Worm (Caenorhabditis elegans) whole organism, late embryonic: ENCODE data around the gene set-25.

Experiments used
- C08G9.2 ChIP-seq: sonication (generic microtip); optimal IDR thresholded peaks from 2 replicates; lab custom pipeline; 2016; ENCODE audit warnings: mild to moderate bottlenecking, missing genetic modification characterization, moderate library complexity, missing compliant biosample characterization
- F13H6.1 ChIP-seq: sonication (generic microtip); optimal IDR thresholded peaks from 2 replicates; lab custom pipeline; 2016; ENCODE audit warnings: missing genetic modification characterization, missing compliant biosample characterization
- ahr-1 ChIP-seq: sonication (generic microtip); optimal IDR thresholded peaks from 2 replicates; lab custom pipeline; 2016; ENCODE audit warnings: missing genetic modification characterization, missing compliant biosample characterization
- ama-1 ChIP-seq: fragments of 150-350 bp; optimal IDR thresholded peaks from 2 replicates; lab custom pipeline; 2014
- ceh-18 ChIP-seq: sonication (generic microtip); optimal IDR thresholded peaks from 2 replicates; lab custom pipeline; 2016; ENCODE audit warnings: missing genetic modification characterization, missing compliant biosample characterization
- ceh-24 ChIP-seq: sonication (generic microtip); optimal IDR thresholded peaks from 2 replicates; lab custom pipeline; 2016; ENCODE audit warnings: mild to moderate bottlenecking, missing genetic modification characterization, missing compliant biosample characterization
- ceh-48 ChIP-seq: sonication (generic microtip); optimal IDR thresholded peaks from 2 replicates; lab custom pipeline; 2016; ENCODE audit warnings: missing genetic modification characterization, inconsistent platforms, missing compliant biosample characterization
- elt-2 ChIP-seq: sonication (generic microtip); optimal IDR thresholded peaks from 2 replicates; lab custom pipeline; 2016; ENCODE audit warnings: missing genetic modification reagents, missing genetic modification characterization, missing compliant biosample characterization
- nhr-11 ChIP-seq: fragments of 150-350 bp; optimal IDR thresholded peaks from 2 replicates; lab custom pipeline; 2014; ENCODE audit warnings: missing biosample characterization, missing genetic modification characterization
- pag-3 ChIP-seq: sonication (generic microtip); optimal IDR thresholded peaks from 2 replicates; lab custom pipeline; 2016; ENCODE audit warnings: missing compliant biosample characterization, missing genetic modification characterization, borderline replicate concordance

DNA sequence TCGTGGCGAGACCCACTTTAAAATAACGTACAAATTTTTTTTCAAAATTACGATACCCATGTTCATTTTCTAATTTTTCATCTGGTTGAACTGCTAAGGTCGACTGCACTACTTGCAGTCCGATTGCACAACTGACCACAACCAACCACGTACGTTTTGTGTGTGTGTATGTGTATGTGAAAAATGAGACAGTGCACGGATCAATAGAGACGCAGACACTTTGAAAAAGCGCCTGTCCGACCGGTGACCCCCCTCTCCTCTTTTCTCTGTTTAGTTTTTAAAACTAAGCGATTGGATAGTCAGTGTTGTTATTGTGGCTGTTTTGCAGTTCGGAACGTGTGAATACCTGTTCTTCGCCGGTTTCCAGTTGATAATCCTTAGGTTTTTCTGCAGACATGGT is 34.1 kb downstream of the set-25 start:
- TF ChIP-seq pag-3 (tag; lab: Kevin White, UChicago) (no peak), F13H6.1 (tag; lab: Kevin White, UChicago) (no peak), ceh-48 (tag; lab: Kevin White, UChicago) (no peak), nhr-11 (no peak), ama-1 (lab: Kevin White, UChicago) (no peak), ceh-18 (tag; lab: Kevin White, UChicago) (no peak), ahr-1 (tag; lab: Kevin White, UChicago) (no peak), C08G9.2 (no peak), ceh-24 (tag; lab: Kevin White, UChicago) (no peak), elt-2 (tag; lab: Kevin White, UChicago) (no peak)
